Worm (Caenorhabditis elegans): ENCODE measurements around the gene F47B10.4.
A peak's percentile ranks its signal among the peaks of the same experiment; 100 is the strongest.

F47B10.4 gene

DNA sequence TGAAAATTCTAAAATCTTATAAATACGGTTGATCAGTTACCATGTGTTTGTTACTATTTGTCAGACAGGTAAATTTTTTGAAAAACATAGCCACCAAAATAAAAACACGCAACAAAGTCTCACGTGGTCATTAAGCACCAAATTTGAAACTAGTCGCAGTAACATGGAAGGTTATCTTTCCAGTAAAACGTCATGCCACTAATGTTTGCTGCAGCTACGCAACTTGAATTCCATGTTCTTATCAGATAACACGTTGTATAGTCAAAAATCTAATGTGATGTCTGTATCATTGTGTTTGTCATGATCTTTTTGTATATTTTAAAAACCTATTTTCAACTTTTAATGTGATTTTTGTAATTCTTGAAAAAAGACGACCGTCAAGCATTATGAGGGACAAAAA lies 10.7 kb downstream of the F47B10.4 start:
- TF ChIP-seq unc-42 (tag; optimal IDR thresholded peaks at IDR 0.05) (no peak), elt-2 (tag; optimal IDR thresholded peaks at IDR 0.05) (peak; percentile 48)

DNA sequence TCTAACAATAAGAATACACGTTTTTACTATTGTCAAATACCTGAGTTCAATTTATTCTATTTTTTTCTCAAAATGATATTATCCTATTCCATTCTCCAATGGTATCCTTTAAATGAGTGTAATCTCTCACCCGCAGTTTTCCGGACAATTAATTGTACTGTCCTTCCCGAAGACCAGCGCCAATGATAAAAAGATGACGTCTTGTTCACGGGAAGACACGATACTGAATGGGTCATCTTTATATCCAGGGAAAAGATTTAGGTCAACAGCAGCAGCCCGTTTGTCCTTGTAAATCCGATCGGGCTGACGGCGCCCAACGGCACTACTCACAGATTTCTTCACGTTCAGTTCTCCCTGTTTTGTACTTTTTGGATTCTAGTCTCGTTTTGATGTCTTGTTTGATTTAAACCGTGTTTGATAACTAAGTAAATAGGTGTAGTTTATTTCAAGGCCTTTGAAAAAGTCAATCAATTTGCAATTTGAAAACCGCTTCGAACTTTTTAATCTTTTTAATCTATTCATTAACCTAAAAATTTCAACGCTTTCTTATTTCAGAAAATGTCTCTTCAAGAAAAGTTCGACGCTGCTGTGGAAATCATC lies 11.8 kb downstream of the F47B10.4 start, which contains the start of gene acbp-3:
Gene acbp-3, plus strand, starts transcription at position 550 of the 600 bp plus-strand sequence.
- TF ChIP-seq sdc-2 (tag; optimal IDR thresholded peaks at IDR 0.05) (no peak), tbx-2 (tag; optimal IDR thresholded peaks at IDR 0.05) (no peak), hlh-13 (GFP tag; optimal IDR thresholded peaks at IDR 0.05) (no peak), ceh-14 (tag; optimal IDR thresholded peaks at IDR 0.05) (no peak)

DNA sequence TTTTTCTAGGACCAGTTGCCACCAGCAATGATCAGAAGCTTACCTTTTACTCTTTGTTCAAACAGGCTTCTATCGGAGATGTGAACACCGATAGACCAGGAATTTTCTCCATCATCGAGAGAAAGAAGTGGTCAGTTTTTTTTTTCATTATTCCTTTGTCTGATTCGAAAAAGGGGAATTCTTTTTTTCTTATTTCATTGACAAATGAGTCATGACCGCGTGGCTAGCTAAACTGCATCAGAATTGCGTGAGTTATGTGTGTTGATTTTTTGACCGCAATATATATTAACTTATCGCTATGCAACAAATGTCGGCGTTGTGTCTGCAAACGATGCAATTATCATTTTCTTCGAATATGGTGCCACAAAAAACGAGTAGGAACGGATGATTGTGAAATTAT lies 12.4 kb downstream of the F47B10.4 start:
- no peak for TF ChIP-seq ama-1 (optimal IDR thresholded peaks at IDR 0.05)
- TF ChIP-seq C08G9.2 (tag; optimal IDR thresholded peaks at IDR 0.05): no peak
- TF ChIP-seq ceh-6 (GFP tag; optimal IDR thresholded peaks at IDR 0.05): no peak
- no peak for TF ChIP-seq madf-2 (tag; optimal IDR thresholded peaks at IDR 0.05)
- no peak for TF ChIP-seq lin-11 (tag; optimal IDR thresholded peaks at IDR 0.05)
- TF ChIP-seq ceh-9 (tag; optimal IDR thresholded peaks at IDR 0.05): no peak
- TF ChIP-seq nhr-11 (tag; optimal IDR thresholded peaks at IDR 0.05): no peak
- TF ChIP-seq tbx-2 (tag; optimal IDR thresholded peaks at IDR 0.05): no peak
- no peak for TF ChIP-seq ttx-3 (tag; optimal IDR thresholded peaks at IDR 0.05)
- TF ChIP-seq syd-9 (tag; optimal IDR thresholded peaks at IDR 0.05): no peak
- no peak for TF ChIP-seq nhr-232 (tag; optimal IDR thresholded peaks at IDR 0.05)
- TF ChIP-seq tbx-7 (tag; optimal IDR thresholded peaks at IDR 0.05): no peak
- no peak for TF ChIP-seq K02D7.2 (tag; optimal IDR thresholded peaks at IDR 0.05)
- TF ChIP-seq zip-5 (tag; optimal IDR thresholded peaks at IDR 0.05): no peak
- no peak for TF ChIP-seq ceh-31 (tag; optimal IDR thresholded peaks at IDR 0.05)
- TF ChIP-seq K09A11.1 (tag; optimal IDR thresholded peaks at IDR 0.05; ENCODE audit: insufficient read depth): no peak
- no peak for TF ChIP-seq hlh-6 (tag; optimal IDR thresholded peaks at IDR 0.05)

DNA sequence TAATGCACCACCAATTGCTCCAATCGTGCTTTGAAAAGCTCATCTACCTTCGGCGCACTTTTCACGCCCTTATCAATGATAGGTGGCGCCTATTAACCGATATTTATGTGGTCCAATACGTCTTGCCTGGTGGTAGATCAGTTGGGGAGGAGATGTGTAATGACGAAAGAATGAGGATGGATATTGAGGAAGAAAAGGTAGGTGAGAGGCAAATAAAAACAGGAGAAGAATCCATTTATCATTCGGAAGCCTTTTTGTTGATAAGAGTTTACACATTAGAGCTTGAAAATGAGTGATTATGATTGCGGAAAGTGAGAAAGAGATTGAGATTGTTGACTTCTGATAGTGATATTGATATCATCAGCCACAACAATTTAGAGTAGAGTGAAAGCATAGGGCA lies 16.4 kb downstream of the F47B10.4 start:
- no peak for TF ChIP-seq pha-4 (tag; optimal IDR thresholded peaks at IDR 0.05)

DNA sequence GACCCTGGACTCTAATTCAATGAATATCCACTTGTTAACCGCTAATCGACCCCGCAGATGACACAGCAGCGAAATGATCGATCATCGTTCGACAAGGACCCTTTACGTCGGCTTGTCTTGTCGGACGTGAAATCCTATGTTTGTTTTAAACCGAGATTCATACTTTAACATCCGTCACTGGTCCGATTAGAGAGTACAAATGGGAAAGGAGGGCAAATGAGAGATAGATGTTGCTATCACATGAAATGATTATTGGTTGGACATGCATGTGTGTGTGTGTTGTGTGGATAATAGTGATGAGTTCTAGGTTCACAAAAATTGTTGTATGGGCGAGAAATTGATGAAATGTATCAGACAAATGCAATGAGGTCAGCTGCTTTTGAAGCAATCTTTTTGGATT lies 18.6 kb downstream of the F47B10.4 start:
- TF ChIP-seq ceh-22 (tag; optimal IDR thresholded peaks at IDR 0.05) (no peak), unc-55 (GFP tag; optimal IDR thresholded peaks at IDR 0.05) (peak; percentile 55), ceh-2 (tag; optimal IDR thresholded peaks at IDR 0.05) (no peak), dve-1 (tag; optimal IDR thresholded peaks at IDR 0.05) (no peak), sox-4 (tag; optimal IDR thresholded peaks at IDR 0.05) (no peak), ama-1 (optimal IDR thresholded peaks at IDR 0.05) (no peak)

DNA sequence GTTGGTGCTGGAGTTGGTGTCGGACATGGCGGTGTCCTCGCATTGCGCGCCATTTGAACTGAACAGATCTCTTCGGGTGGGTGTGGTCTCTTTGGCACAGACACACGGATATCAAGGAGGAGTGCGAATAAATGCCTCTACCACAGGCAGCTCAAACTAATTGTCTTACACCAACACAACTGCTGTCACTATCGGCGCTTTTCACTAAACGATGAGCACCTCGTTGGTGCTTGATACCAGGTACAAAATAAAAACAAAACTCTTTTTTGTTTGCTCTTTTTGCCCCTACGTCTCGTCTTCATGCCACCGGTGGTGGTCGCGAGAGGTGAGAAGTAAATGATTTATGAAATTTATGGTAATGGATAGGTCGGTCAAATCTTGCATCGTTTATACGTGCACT lies 19.7 kb downstream of the F47B10.4 start, which contains the start of gene F47B10.8:
Gene F47B10.8, minus strand, starts transcription at position 101 of the 400 bp plus-strand sequence.
- TF ChIP-seq madf-2 (tag; optimal IDR thresholded peaks at IDR 0.05): no peak
- TF ChIP-seq mec-3 (tag; optimal IDR thresholded peaks at IDR 0.05; ENCODE audit: borderline replicate concordance): no peak
- TF ChIP-seq gmeb-2 (tag; optimal IDR thresholded peaks at IDR 0.05): no peak
- TF ChIP-seq sox-4 (tag; optimal IDR thresholded peaks at IDR 0.05): no peak
- no peak for TF ChIP-seq sox-2 (GFP tag; IDR thresholded peaks at IDR 0.05)
- no peak for TF ChIP-seq unc-55 (GFP tag; optimal IDR thresholded peaks at IDR 0.05)
- no peak for TF ChIP-seq lim-6 (tag; optimal IDR thresholded peaks at IDR 0.05)
- no peak for TF ChIP-seq ahr-1 (tag; optimal IDR thresholded peaks at IDR 0.05)
- no peak for TF ChIP-seq hlh-13 (GFP tag; optimal IDR thresholded peaks at IDR 0.05)
- no peak for TF ChIP-seq unc-86 (tag; optimal IDR thresholded peaks at IDR 0.05)
- no peak for TF ChIP-seq fkh-6 (tag; optimal IDR thresholded peaks at IDR 0.05)
- TF ChIP-seq fkh-10 (GFP tag; optimal IDR thresholded peaks at IDR 0.05): no peak
- no peak for TF ChIP-seq che-1 (tag; optimal IDR thresholded peaks at IDR 0.05)
- TF ChIP-seq hlh-6 (tag; optimal IDR thresholded peaks at IDR 0.05): no peak
- no peak for TF ChIP-seq unc-42 (tag; optimal IDR thresholded peaks at IDR 0.05)

Data from whole organism, late embryonic.